Worm (Caenorhabditis elegans) whole organism, L1 larva: Measurements from ENCODE around the gene fbxa-29.

Experiments
- elt-2 ChIP-seq: sonication (generic microtip); optimal IDR thresholded peaks from 2 replicates; lab custom pipeline; 2016; ENCODE audit warnings: missing genetic modification characterization, mild to moderate bottlenecking, inconsistent platforms, missing compliant biosample characterization, missing genetic modification reagents
- unc-30 ChIP-seq: sonication (generic microtip); optimal IDR thresholded peaks from 2 replicates; lab custom pipeline; 2017; ENCODE audit warnings: missing biosample characterization, missing genetic modification characterization

- TF ChIP-seq unc-30 (tag; lab: Kevin White, UChicago) (no peak), elt-2 (tag; lab: Kevin White, UChicago) (no peak)
Measured at ce11 chrIII:1321561-1321960, 48.1 kb upstream of the fbxa-29 start, which contains the start of gene fbxa-15.
